Fruit fly (Drosophila melanogaster) whole organism, pupa: Measurements from ENCODE around the gene CG13999.

Experiments used
- CG15710 ChIP-seq: fragments of 200-800 bp; sonication (Bioruptor generic); optimal IDR thresholded peaks from 2 replicates; lab custom pipeline; 2018; ENCODE audit warnings: missing biosample characterization, mild to moderate bottlenecking, missing genetic modification characterization, moderate library complexity
- CG4496 ChIP-seq: fragments of 200-800 bp; sonication (Bioruptor generic); IDR thresholded peaks from 3 replicates; pipeline ENCODE4 v1.3.6; 2022; ENCODE audit warnings: missing biosample characterization, missing genetic modification characterization
- CG8159 ChIP-seq: fragments of 200-800 bp; sonication (Bioruptor generic); optimal IDR thresholded peaks from 3 replicates; lab custom pipeline; 2018; ENCODE audit warnings: missing biosample characterization, mild to moderate bottlenecking, missing genetic modification characterization, moderate library complexity
- CG8301 ChIP-seq: fragments of 200-800 bp; sonication (Bioruptor generic); optimal IDR thresholded peaks from 2 replicates; lab custom pipeline; 2018; ENCODE audit warnings: missing biosample characterization, mild to moderate bottlenecking, missing genetic modification characterization
- D1 ChIP-seq: fragments of 200-800 bp; sonication (Bioruptor generic); optimal IDR thresholded peaks from 2 replicates; lab custom pipeline; 2018; ENCODE audit warnings: missing biosample characterization, mild to moderate bottlenecking, missing genetic modification characterization, moderate library complexity
- Ets98B ChIP-seq: fragments of 200-800 bp; sonication (Bioruptor generic); IDR thresholded peaks from 2 replicates; pipeline ENCODE4 v1.3.6; 2022; ENCODE audit warnings: missing biosample characterization, missing genetic modification characterization
- Pif1A ChIP-seq: fragments of 200-800 bp; sonication (Bioruptor generic); optimal IDR thresholded peaks from 3 replicates; lab custom pipeline; 2016; ENCODE audit warnings: missing biosample characterization, missing genetic modification characterization
- Pif1B ChIP-seq: fragments of 200-800 bp; sonication (Bioruptor generic); optimal IDR thresholded peaks from 3 replicates; lab custom pipeline; 2016; ENCODE audit warnings: missing biosample characterization, missing genetic modification characterization
- Snoo ChIP-seq: fragments of 200-800 bp; sonication (Bioruptor generic); optimal IDR thresholded peaks from 3 replicates; lab custom pipeline; 2017; ENCODE audit warnings: missing biosample characterization, mild to moderate bottlenecking, missing genetic modification characterization, inconsistent platforms
- fd96Ca ChIP-seq: fragments of 200-800 bp; sonication (Bioruptor generic); IDR thresholded peaks from 3 replicates; pipeline ENCODE4 v1.3.6; 2022; ENCODE audit warnings: missing biosample characterization, missing genetic modification characterization
- gl ChIP-seq: fragments of 200-800 bp; sonication (Bioruptor generic); optimal IDR thresholded peaks from 2 replicates; lab custom pipeline; 2018; ENCODE audit warnings: missing biosample characterization, mild to moderate bottlenecking, missing genetic modification characterization

DNA sequence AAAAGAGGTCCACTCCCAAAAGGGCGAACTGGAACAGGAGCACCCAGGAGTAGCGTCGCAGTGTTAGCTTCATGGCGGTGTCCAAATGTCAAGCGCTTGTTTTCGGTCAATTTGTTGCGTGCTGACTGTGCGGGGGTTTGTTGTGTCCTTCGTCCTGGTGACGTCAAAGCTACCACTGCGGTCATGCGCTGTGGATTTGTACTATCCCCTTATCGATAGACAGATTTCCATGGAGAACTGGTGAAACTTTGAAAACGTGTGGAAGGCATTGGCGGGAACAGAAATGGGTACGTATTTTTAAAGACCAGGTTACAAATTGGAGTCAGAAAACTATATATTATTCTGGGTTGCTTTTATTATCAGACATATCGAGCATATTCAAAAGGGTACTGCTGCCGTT, at the start of gene CG13999:
- no peak for TF ChIP-seq gl
- no peak for TF ChIP-seq Ets98B (GFP tag; lab: Robert Waterston, UW)
- no peak for TF ChIP-seq CG8159 (tag; lab: Kevin White, UChicago)
- no peak for TF ChIP-seq CG8301 (tag; lab: Kevin White, UChicago)
- TF ChIP-seq fd96Ca, result no peak
- no peak for TF ChIP-seq CG4496 (GFP tag; lab: Robert Waterston, UW)
- no peak for TF ChIP-seq CG15710 (tag; lab: Kevin White, UChicago)
- TF ChIP-seq Snoo (tag; lab: Kevin White, UChicago), result no peak
- TF ChIP-seq Pif1B (GFP tag; lab: Kevin White, UChicago), result no peak
- no peak for TF ChIP-seq D1 (tag; lab: Kevin White, UChicago)
- TF ChIP-seq Pif1A (GFP tag; lab: Kevin White, UChicago), result no peak
